Fruit fly (Drosophila melanogaster): ENCODE results near the gene bdwf.
A peak's percentile ranks its signal among the peaks of the same experiment; 100 is the strongest.

The bdwf gene

DNA sequence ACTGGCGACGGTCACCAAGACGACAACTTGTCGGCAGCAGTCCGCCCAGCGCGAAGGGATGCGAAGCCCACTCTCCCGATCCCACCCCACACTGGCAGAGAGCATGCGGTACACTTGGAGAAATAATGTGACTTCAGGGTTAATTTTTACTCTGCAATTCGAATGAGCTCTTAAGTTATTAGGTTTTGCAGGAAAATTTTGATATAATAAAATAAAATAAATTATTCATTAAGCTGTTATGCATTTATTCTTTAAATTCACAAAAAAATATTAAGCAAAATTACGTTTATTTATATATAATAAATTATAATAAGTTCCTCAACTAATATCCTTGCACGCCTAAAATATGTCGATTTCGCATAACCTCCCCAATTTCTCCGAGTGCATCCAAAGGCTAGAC is 5.9 kb upstream of the bdwf start (continued):
- TF ChIP-seq odd (GFP tag; optimal IDR thresholded peaks at IDR 0.05), result no peak
- TF ChIP-seq Meics (GFP tag; optimal IDR thresholded peaks at IDR 0.05), result peak; percentile 3
- TF ChIP-seq NfI (GFP tag; optimal IDR thresholded peaks at IDR 0.05), result no peak
- peak; percentile 40 for TF ChIP-seq CG13424 (tag; optimal IDR thresholded peaks at IDR 0.05)
- TF ChIP-seq CG17912 (GFP tag; optimal IDR thresholded peaks at IDR 0.05), result no peak
- no peak for TF ChIP-seq ind (GFP tag; optimal IDR thresholded peaks at IDR 0.05)
- peak; percentile 69 for TF ChIP-seq CG31441 (GFP tag; IDR thresholded peaks at IDR 0.05)
- no peak for TF ChIP-seq jigr1 (GFP tag; IDR thresholded peaks at IDR 0.05)
- TF ChIP-seq nom (GFP tag; optimal IDR thresholded peaks at IDR 0.05), result no peak
- 0 out of 3 replicates have a peak, but pooled peaks have one; percentile 47 for TF ChIP-seq CG11093 (GFP tag; IDR thresholded peaks at IDR 0.05)
- no peak for TF ChIP-seq ac (GFP tag; optimal IDR thresholded peaks at IDR 0.05)
- TF ChIP-seq HLH54F (GFP tag; optimal IDR thresholded peaks at IDR 0.05), result no peak
- TF ChIP-seq Stat92E (GFP tag; optimal IDR thresholded peaks at IDR 0.05), result no peak
- TF ChIP-seq prd (optimal IDR thresholded peaks at IDR 0.05), result no peak
- TF ChIP-seq prd (GFP tag; IDR thresholded peaks at IDR 0.05), result peak; percentile 51; the same call in 2 of the 3 replicates
- no peak for TF ChIP-seq CG17186 (GFP tag; optimal IDR thresholded peaks at IDR 0.05)
- no peak for TF ChIP-seq br (optimal IDR thresholded peaks at IDR 0.05)
- no peak for TF ChIP-seq Bdp1 (GFP tag; optimal IDR thresholded peaks at IDR 0.05)
- TF ChIP-seq unpg (GFP tag; optimal IDR thresholded peaks at IDR 0.05), result peak; percentile 46
- peak; percentile 5 for TF ChIP-seq Dek (tag; optimal IDR thresholded peaks at IDR 0.05)
- no peak for TF ChIP-seq CG10959 (GFP tag; IDR thresholded peaks at IDR 0.05)
- TF ChIP-seq Doc3 (GFP tag; IDR thresholded peaks at IDR 0.05; ENCODE audit: partially characterized antibody), result no peak
- 0 out of 2 replicates have a peak, but pooled peaks have one; percentile 11 for TF ChIP-seq CG5953 (GFP tag; IDR thresholded peaks at IDR 0.05)
- TF ChIP-seq so (GFP tag; IDR thresholded peaks at IDR 0.05), result 0 out of 3 replicates have a peak, but pooled peaks have one; percentile 12
- no peak for TF ChIP-seq Myb (GFP tag; optimal IDR thresholded peaks at IDR 0.05)
- no peak for TF ChIP-seq CG4328 (GFP tag; optimal IDR thresholded peaks at IDR 0.05)
- TF ChIP-seq CG1792 (GFP tag; optimal IDR thresholded peaks at IDR 0.05), result no peak
- peak; percentile 31 for TF ChIP-seq CG16815 (GFP tag; optimal IDR thresholded peaks at IDR 0.05)
- TF ChIP-seq ash1 (GFP tag; optimal IDR thresholded peaks at IDR 0.05), result no peak
- TF ChIP-seq CG3847 (GFP tag; IDR thresholded peaks at IDR 0.05), result peak; percentile 27; the same call in 1 of the 2 replicates
- TF ChIP-seq row (GFP tag; IDR thresholded peaks at IDR 0.05), result peak; percentile 45; the same call in 2 of the 3 replicates
- TF ChIP-seq bowl (GFP tag; IDR thresholded peaks at IDR 0.05), result no peak
- TF ChIP-seq MBD-R2 (GFP tag; IDR thresholded peaks at IDR 0.05), result no peak
- peak; percentile 11 for TF ChIP-seq CG3407 (GFP tag; optimal IDR thresholded peaks at IDR 0.05)
- TF ChIP-seq en (GFP tag; optimal IDR thresholded peaks at IDR 0.05), result no peak
- peak; percentile 35 for TF ChIP-seq CG10979 (tag; optimal IDR thresholded peaks at IDR 0.05)
- TF ChIP-seq CG6813 (GFP tag; optimal IDR thresholded peaks at IDR 0.05), result peak; percentile 3
- no peak for TF ChIP-seq ATbp (GFP tag; optimal IDR thresholded peaks at IDR 0.05)
- no peak for TF ChIP-seq CG2129 (GFP tag; IDR thresholded peaks at IDR 0.05; ENCODE audit: partially characterized antibody)
- no peak for TF ChIP-seq tgo (GFP tag; IDR thresholded peaks at IDR 0.05)
- no peak for TF ChIP-seq dan (GFP tag; IDR thresholded peaks at IDR 0.05)
- no peak for TF ChIP-seq NC2β (GFP tag; optimal IDR thresholded peaks at IDR 0.05)
- no peak for TF ChIP-seq insv (GFP tag; optimal IDR thresholded peaks at IDR 0.05)
- TF ChIP-seq sd (tag; optimal IDR thresholded peaks at IDR 0.05), result no peak
- TF ChIP-seq chn (GFP tag; optimal IDR thresholded peaks at IDR 0.05), result no peak
- TF ChIP-seq Ets65A (GFP tag), result no peak
- TF ChIP-seq gem (tag; optimal IDR thresholded peaks at IDR 0.05), result peak; percentile 69
- TF ChIP-seq CG17328 (GFP tag; IDR thresholded peaks at IDR 0.05), result no peak; the same call in 1 of the 2 replicates
- TF ChIP-seq NFAT (GFP tag; IDR thresholded peaks at IDR 0.05), result no peak
- TF ChIP-seq fd102C (GFP tag; optimal IDR thresholded peaks at IDR 0.05), result no peak
- TF ChIP-seq gsb (GFP tag; IDR thresholded peaks at IDR 0.05), result no peak
- TF ChIP-seq CG15269 (tag; optimal IDR thresholded peaks at IDR 0.05), result no peak
